Worm (Caenorhabditis elegans) whole organism, L4/young adult: ENCODE measurements around the gene sup-1.

ENCODE experiments used
- dao-5 ChIP-seq: sonication (generic microtip); optimal IDR thresholded peaks from 2 replicates; lab custom pipeline; 2016; ENCODE audit warnings: missing genotype, missing genetic modification characterization, moderate library complexity, missing compliant biosample characterization
- him-1 ChIP-seq: sonication (generic microtip); optimal IDR thresholded peaks from 2 replicates; lab custom pipeline; 2016; ENCODE audit warnings: missing genotype, missing genetic modification reagents, missing genetic modification characterization, missing compliant biosample characterization

ce11 chrIII:11780183-11780664 lies 42.8 kb upstream of the sup-1 start, which contains the start of gene C24H11.5:
- no peak for TF ChIP-seq him-1
- no peak for TF ChIP-seq dao-5 (tag; lab: Kevin White, UChicago)
